Fruit fly (Drosophila melanogaster): ENCODE measurements around the gene chas.

The chas gene

DNA sequence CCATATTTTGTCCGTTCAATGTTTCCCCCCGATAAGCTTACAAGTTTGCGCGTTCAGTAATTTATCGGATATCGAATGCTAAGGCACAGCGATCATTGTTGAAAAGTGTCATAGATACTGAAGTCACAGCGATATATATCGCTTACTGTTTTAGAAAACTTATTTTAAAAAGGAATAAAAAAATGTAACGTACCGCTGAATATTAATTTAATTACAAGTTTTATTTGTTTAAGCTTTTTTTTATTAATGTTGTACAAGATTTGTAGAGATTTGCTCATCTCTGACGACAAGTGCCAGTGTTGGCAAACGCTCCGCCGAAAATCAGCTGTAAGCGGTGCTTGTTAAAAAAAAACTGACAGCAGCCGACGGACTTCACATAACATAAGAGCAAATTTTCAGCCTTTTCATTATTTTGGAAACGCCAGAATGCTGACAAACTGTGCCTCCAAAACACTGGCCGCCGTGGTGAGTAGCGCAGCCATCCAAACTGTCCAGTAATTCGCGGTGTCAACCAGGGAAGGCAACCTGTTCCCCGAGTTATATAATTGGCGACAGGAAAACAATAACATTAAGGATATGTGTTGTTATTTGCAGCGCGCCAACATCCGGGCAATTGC is 66.4 kb downstream of the chas start, which contains the start of the genes corolla and ND-24 (continued):
- TF ChIP-seq CG2889 (GFP tag; IDR thresholded peaks at IDR 0.05) (peak; percentile 84), Taf1 (GFP tag; IDR thresholded peaks at IDR 0.05) (peak; percentile 65), trh (GFP tag; optimal IDR thresholded peaks at IDR 0.05) (peak; percentile 80), Scr (GFP tag; IDR thresholded peaks at IDR 0.05; ENCODE audit: partially characterized antibody) (peak; percentile 91), CG15073 (GFP tag; optimal IDR thresholded peaks at IDR 0.05) (no peak), CG11695 (GFP tag; IDR thresholded peaks at IDR 0.05) (peak; percentile 77), dimm (GFP tag; IDR thresholded peaks at IDR 0.05) (peak; percentile 59), CG13287 (GFP tag; IDR thresholded peaks at IDR 0.05; ENCODE audit: partially characterized antibody) (peak; percentile 92), CG11093 (GFP tag; IDR thresholded peaks at IDR 0.05) (peak; percentile 79), amos (GFP tag; IDR thresholded peaks at IDR 0.05; ENCODE audit: partially characterized antibody) (peak; percentile 85), CG11696 (GFP tag; IDR thresholded peaks at IDR 0.05) (peak; percentile 57; the same call in 1 of the 2 replicates), pb (GFP tag; optimal IDR thresholded peaks at IDR 0.05) (peak; percentile 45), slou (GFP tag; optimal IDR thresholded peaks at IDR 0.05) (peak; percentile 72), CG17328 (GFP tag; IDR thresholded peaks at IDR 0.05) (peak; percentile 89), CG8359 (GFP tag; optimal IDR thresholded peaks at IDR 0.05; ENCODE audit: borderline replicate concordance) (no peak), insv (GFP tag; optimal IDR thresholded peaks at IDR 0.05) (no peak), fd102C (GFP tag; optimal IDR thresholded peaks at IDR 0.05) (peak; percentile 4), Awh (GFP tag; IDR thresholded peaks at IDR 0.05) (peak; percentile 86), CG11560 (tag; IDR thresholded peaks at IDR 0.05) (peak; percentile 96), CG34376 (GFP tag; optimal IDR thresholded peaks at IDR 0.05) (peak; percentile 67), Oli (tag; optimal IDR thresholded peaks at IDR 0.05) (peak; percentile 62), CG10543 (GFP tag; optimal IDR thresholded peaks at IDR 0.05) (peak; percentile 57), CG17612 (GFP tag; IDR thresholded peaks at IDR 0.05) (peak; percentile 79), CG1792 (GFP tag; optimal IDR thresholded peaks at IDR 0.05) (peak; percentile 58), Ravus (GFP tag; IDR thresholded peaks at IDR 0.05) (peak; percentile 39; the same call in 1 of the 2 replicates), CG10267 (tag; optimal IDR thresholded peaks at IDR 0.05) (peak; percentile 98), maf-S (GFP tag; optimal IDR thresholded peaks at IDR 0.05) (peak; percentile 83), Hmx (GFP tag; optimal IDR thresholded peaks at IDR 0.05) (peak; percentile 54), Mad (GFP tag; optimal IDR thresholded peaks at IDR 0.05) (peak; percentile 72), CG18764 (GFP tag; optimal IDR thresholded peaks at IDR 0.05) (peak; percentile 75), Oaz (GFP tag; IDR thresholded peaks at IDR 0.05) (peak; percentile 62), chif (GFP tag; optimal IDR thresholded peaks at IDR 0.05) (peak; percentile 79 to 81), CG1233 (GFP tag; optimal IDR thresholded peaks at IDR 0.05) (peak; percentile 71), NFAT (GFP tag; IDR thresholded peaks at IDR 0.05) (peak; percentile 81), CG42726 (GFP tag; IDR thresholded peaks at IDR 0.05; ENCODE audit: partially characterized antibody) (peak; percentile 74), dan (GFP tag; IDR thresholded peaks at IDR 0.05) (peak; percentile 46; the same call in 1 of the 2 replicates), CG10959 (GFP tag; IDR thresholded peaks at IDR 0.05) (peak; percentile 85), Spps (tag; optimal IDR thresholded peaks at IDR 0.05) (peak; percentile 59), NK7.1 (GFP tag; optimal IDR thresholded peaks at IDR 0.05) (peak; percentile 59), CG17361 (GFP tag; IDR thresholded peaks at IDR 0.05) (peak; percentile 84; the same call in 2 of the 3 replicates), NfI (GFP tag; optimal IDR thresholded peaks at IDR 0.05) (peak; percentile 81), Optix (GFP tag; IDR thresholded peaks at IDR 0.05) (peak; percentile 70; the same call in 2 of the 3 replicates), CG4360 (GFP tag; IDR thresholded peaks at IDR 0.05) (no peak), CG9437 (GFP tag; optimal IDR thresholded peaks at IDR 0.05) (peak; percentile 50), CG6854 (GFP tag; optimal IDR thresholded peaks at IDR 0.05) (peak; percentile 48), Neu2 (GFP tag; optimal IDR thresholded peaks at IDR 0.05; ENCODE audit: borderline replicate concordance) (no peak), pum (GFP tag; optimal IDR thresholded peaks at IDR 0.05) (peak; percentile 89), CG18619 (GFP tag; optimal IDR thresholded peaks at IDR 0.05) (peak; percentile 68), pho (GFP tag; optimal IDR thresholded peaks at IDR 0.05) (peak; percentile 88), unpg (GFP tag; optimal IDR thresholded peaks at IDR 0.05) (peak; percentile 82)

Measured in whole organism, embryonic.